Worm (Caenorhabditis elegans): ENCODE data around the gene chpf-1.

Gene chpf-1

ce11 chrV:10229222-10229879 lies 26.1 kb upstream of the chpf-1 start, which contains the start of the genes pyt-1 and fipr-7:
Gene pyt-1, minus strand, starts transcription at chrV:10229322.
Gene fipr-7, plus strand, starts transcription at chrV:10229829.
- TF ChIP-seq T22C8.4 (GFP tag; IDR thresholded peaks at IDR 0.05) (no peak), ztf-23 (GFP tag; IDR thresholded peaks at IDR 0.05) (no peak), klf-2 (GFP tag; conservative IDR thresholded peaks at IDR 0.05) (no peak), ref-1 (GFP tag; conservative IDR thresholded peaks at IDR 0.05) (no peak), flt-1 (GFP tag; IDR thresholded peaks at IDR 0.05) (no peak), med-1 (GFP tag; optimal IDR thresholded peaks at IDR 0.05; ENCODE audit: insufficient read depth) (no peak), ztf-29 (GFP tag; IDR thresholded peaks at IDR 0.05) (no peak), tab-1 (GFP tag; IDR thresholded peaks at IDR 0.05) (no peak), cog-1 (tag; optimal IDR thresholded peaks at IDR 0.05) (no peak)

- TF ChIP-seq tab-1 (GFP tag; IDR thresholded peaks at IDR 0.05) (no peak), ref-1 (GFP tag; conservative IDR thresholded peaks at IDR 0.05) (no peak), T22C8.4 (GFP tag; IDR thresholded peaks at IDR 0.05) (no peak), ztf-23 (GFP tag; IDR thresholded peaks at IDR 0.05) (no peak)
These were observed 25.1 kb upstream of the chpf-1 start, which contains the start of gene fipr-4 for ce11 chrV:10228360-10228759. Gene fipr-4, minus strand, starts transcription at chrV:10228460.

ce11 chrV:10227333-10227732 lies 24.0 kb upstream of the chpf-1 start, which contains the start of gene ttr-19:
Gene ttr-19, minus strand, starts transcription at chrV:10227433.
- no peak for TF ChIP-seq T22C8.4 (GFP tag; IDR thresholded peaks at IDR 0.05)

ce11 chrV:10225610-10226009 lies 22.3 kb upstream of the chpf-1 start, which contains the start of gene daf-36:
Gene daf-36, minus strand, starts transcription at chrV:10225710.
- no peak for TF ChIP-seq med-1 (GFP tag; optimal IDR thresholded peaks at IDR 0.05; ENCODE audit: insufficient read depth)
- TF ChIP-seq cog-1 (tag; optimal IDR thresholded peaks at IDR 0.05), result no peak
- no peak for TF ChIP-seq klf-2 (GFP tag; conservative IDR thresholded peaks at IDR 0.05)
- no peak for TF ChIP-seq ztf-29 (GFP tag; IDR thresholded peaks at IDR 0.05)
- TF ChIP-seq ztf-23 (GFP tag; IDR thresholded peaks at IDR 0.05), result no peak
- TF ChIP-seq flt-1 (GFP tag; IDR thresholded peaks at IDR 0.05), result no peak
- TF ChIP-seq ref-1 (GFP tag; conservative IDR thresholded peaks at IDR 0.05), result no peak
- TF ChIP-seq tab-1 (GFP tag; IDR thresholded peaks at IDR 0.05), result no peak
- TF ChIP-seq T22C8.4 (GFP tag; IDR thresholded peaks at IDR 0.05), result no peak

- TF ChIP-seq tab-1 (GFP tag; IDR thresholded peaks at IDR 0.05) (no peak), cog-1 (tag; optimal IDR thresholded peaks at IDR 0.05) (no peak), ztf-29 (GFP tag; IDR thresholded peaks at IDR 0.05) (no peak)
These were observed 21.3 kb upstream of the chpf-1 start for ce11 chrV:10224619-10225018.

ce11 chrV:10222007-10222406 lies 18.7 kb upstream of the chpf-1 start, which contains the start of gene C12D8.20:
Gene C12D8.20, plus strand, starts transcription at chrV:10222307.
- TF ChIP-seq flt-1 (GFP tag; IDR thresholded peaks at IDR 0.05) (no peak), ref-1 (GFP tag; conservative IDR thresholded peaks at IDR 0.05) (no peak), ztf-29 (GFP tag; IDR thresholded peaks at IDR 0.05) (no peak), T22C8.4 (GFP tag; IDR thresholded peaks at IDR 0.05) (no peak), ztf-23 (GFP tag; IDR thresholded peaks at IDR 0.05) (no peak), med-1 (GFP tag; optimal IDR thresholded peaks at IDR 0.05; ENCODE audit: insufficient read depth) (no peak), cog-1 (tag; optimal IDR thresholded peaks at IDR 0.05) (no peak), klf-2 (GFP tag; conservative IDR thresholded peaks at IDR 0.05) (no peak), tab-1 (GFP tag; IDR thresholded peaks at IDR 0.05) (no peak)

ce11 chrV:10221317-10221716 lies 18.0 kb upstream of the chpf-1 start, which contains the start of the genes fipr-5 and fipr-9:
Gene fipr-5, minus strand, starts transcription at chrV:10221417.
Gene fipr-9, plus strand, starts transcription at chrV:10221662.
- TF ChIP-seq med-1 (GFP tag; optimal IDR thresholded peaks at IDR 0.05; ENCODE audit: insufficient read depth), result no peak

ce11 chrV:10220605-10221004 lies 17.3 kb upstream of the chpf-1 start, which contains the start of gene C12D8.13:
Gene C12D8.13, minus strand, starts transcription at chrV:10220705.
- TF ChIP-seq med-1 (GFP tag; optimal IDR thresholded peaks at IDR 0.05; ENCODE audit: insufficient read depth) (no peak), flt-1 (GFP tag; IDR thresholded peaks at IDR 0.05) (no peak), tab-1 (GFP tag; IDR thresholded peaks at IDR 0.05) (no peak), ztf-23 (GFP tag; IDR thresholded peaks at IDR 0.05) (no peak), T22C8.4 (GFP tag; IDR thresholded peaks at IDR 0.05) (no peak), klf-2 (GFP tag; conservative IDR thresholded peaks at IDR 0.05) (no peak), ztf-29 (GFP tag; IDR thresholded peaks at IDR 0.05) (no peak), ref-1 (GFP tag; conservative IDR thresholded peaks at IDR 0.05) (no peak), cog-1 (tag; optimal IDR thresholded peaks at IDR 0.05) (no peak)

ce11 chrV:10216724-10217123 lies 13.4 kb upstream of the chpf-1 start, which contains the start of gene ZK856.14:
Gene ZK856.14, plus strand, starts transcription at chrV:10217024.
- TF ChIP-seq tab-1 (GFP tag; IDR thresholded peaks at IDR 0.05) (no peak), ztf-29 (GFP tag; IDR thresholded peaks at IDR 0.05) (no peak), ztf-23 (GFP tag; IDR thresholded peaks at IDR 0.05) (no peak), ref-1 (GFP tag; conservative IDR thresholded peaks at IDR 0.05) (no peak)

ce11 chrV:10212627-10213026 lies 9.3 kb upstream of the chpf-1 start, which contains the start of gene hpo-40:
Gene hpo-40, plus strand, starts transcription at chrV:10212927.
- no peak for TF ChIP-seq med-1 (GFP tag; optimal IDR thresholded peaks at IDR 0.05; ENCODE audit: insufficient read depth)
- TF ChIP-seq klf-2 (GFP tag; conservative IDR thresholded peaks at IDR 0.05), result no peak
- no peak for TF ChIP-seq ztf-29 (GFP tag; IDR thresholded peaks at IDR 0.05)
- TF ChIP-seq ztf-23 (GFP tag; IDR thresholded peaks at IDR 0.05), result no peak
- no peak for TF ChIP-seq flt-1 (GFP tag; IDR thresholded peaks at IDR 0.05)
- TF ChIP-seq tab-1 (GFP tag; IDR thresholded peaks at IDR 0.05), result no peak
- no peak for TF ChIP-seq T22C8.4 (GFP tag; IDR thresholded peaks at IDR 0.05)
- TF ChIP-seq cog-1 (tag; optimal IDR thresholded peaks at IDR 0.05), result no peak
- TF ChIP-seq ref-1 (GFP tag; conservative IDR thresholded peaks at IDR 0.05), result no peak
